Fruit fly (Drosophila melanogaster): ENCODE results near the gene ICA69.

ICA69 gene

dm6 chr3L:21171905-21172304, 40.7 kb downstream of the ICA69 start, which contains the start of gene Ac78C (continued):
- TF ChIP-seq pan (optimal IDR thresholded peaks at IDR 0.05) (no peak), pan (GFP tag; optimal IDR thresholded peaks at IDR 0.05 in 1 of 2, IDR thresholded peaks at IDR 0.05 in 1 of 2) (peak in 1 of 2 experiments; percentile 91), nau (GFP tag; optimal IDR thresholded peaks at IDR 0.05) (peak; percentile 82), CTCF (GFP tag; optimal IDR thresholded peaks at IDR 0.05) (peak; percentile 47), CG17361 (GFP tag; IDR thresholded peaks at IDR 0.05) (peak; percentile 57; the same call in 1 of the 3 replicates), HLHmδ (GFP tag; optimal IDR thresholded peaks at IDR 0.05) (no peak), yki (optimal IDR thresholded peaks at IDR 0.05) (no peak), CG7928 (GFP tag; optimal IDR thresholded peaks at IDR 0.05) (peak; percentile 65), GATAe (GFP tag; conservative IDR thresholded peaks at IDR 0.05) (peak; percentile 40; the same call in 1 of the 2 replicates), Pdp1 (GFP tag; optimal IDR thresholded peaks at IDR 0.05) (peak; percentile 87), CG3995 (GFP tag; optimal IDR thresholded peaks at IDR 0.05) (peak; percentile 75), sc (optimal IDR thresholded peaks at IDR 0.05) (no peak), sc (GFP tag; optimal IDR thresholded peaks at IDR 0.05) (no peak), cg (GFP tag; optimal IDR thresholded peaks at IDR 0.05) (no peak), CG17568 (GFP tag; optimal IDR thresholded peaks at IDR 0.05) (peak; percentile 84), gce (GFP tag; IDR thresholded peaks at IDR 0.05) (peak; percentile 83; the same call in 2 of the 3 replicates), bab2 (GFP tag; optimal IDR thresholded peaks at IDR 0.05) (peak; percentile 90), CG14860 (GFP tag; IDR thresholded peaks at IDR 0.05; ENCODE audit: partially characterized antibody) (no peak), Stat92E (GFP tag; optimal IDR thresholded peaks at IDR 0.05) (no peak), Dref (GFP tag; IDR thresholded peaks at IDR 0.05) (peak; percentile 32), salm (tag; optimal IDR thresholded peaks at IDR 0.05) (peak; percentile 69), repo (GFP tag; optimal IDR thresholded peaks at IDR 0.05) (peak; percentile 91), CG8924 (tag; optimal IDR thresholded peaks at IDR 0.05) (no peak), ATbp (GFP tag; optimal IDR thresholded peaks at IDR 0.05) (peak; percentile 80), CG2120 (GFP tag; optimal IDR thresholded peaks at IDR 0.05) (peak; percentile 95), Hey (tag; optimal IDR thresholded peaks at IDR 0.05) (peak; percentile 82), CG4404 (GFP tag; IDR thresholded peaks at IDR 0.05) (peak; percentile 67; the same call in 1 of the 2 replicates), unc-4 (GFP tag; IDR thresholded peaks at IDR 0.05; ENCODE audit: partially characterized antibody) (no peak), pfk (GFP tag; optimal IDR thresholded peaks at IDR 0.05) (peak; percentile 65), CG14441 (GFP tag; IDR thresholded peaks at IDR 0.05) (peak; percentile 89), CG10366 (GFP tag; IDR thresholded peaks at IDR 0.05) (peak; percentile 83), CG2199 (GFP tag; IDR thresholded peaks at IDR 0.05) (peak; percentile 77; the same call in 1 of the 3 replicates), esg (GFP tag; conservative IDR thresholded peaks at IDR 0.05) (peak; percentile 71), Myb (GFP tag; optimal IDR thresholded peaks at IDR 0.05) (peak; percentile 79), CG12071 (GFP tag; optimal IDR thresholded peaks at IDR 0.05) (peak; percentile 95), CG18476 (GFP tag; optimal IDR thresholded peaks at IDR 0.05) (peak; percentile 70), CG6683 (GFP tag; optimal IDR thresholded peaks at IDR 0.05) (peak; percentile 86), gsb-n (tag; optimal IDR thresholded peaks at IDR 0.05) (no peak), CG34422 (GFP tag; IDR thresholded peaks at IDR 0.05) (peak; percentile 89), CG12155 (GFP tag; optimal IDR thresholded peaks at IDR 0.05) (peak; percentile 64), CG10543 (GFP tag; optimal IDR thresholded peaks at IDR 0.05) (peak; percentile 96), knrl (GFP tag; IDR thresholded peaks at IDR 0.05; ENCODE audit: partially characterized antibody) (peak; percentile 66), Neu2 (GFP tag; optimal IDR thresholded peaks at IDR 0.05; ENCODE audit: borderline replicate concordance) (peak; percentile 7), CG1792 (GFP tag; optimal IDR thresholded peaks at IDR 0.05) (peak; percentile 67), CG6272 (GFP tag; IDR thresholded peaks at IDR 0.05) (peak; percentile 73), CG30403 (GFP tag; optimal IDR thresholded peaks at IDR 0.05) (peak; percentile 68), al (GFP tag; IDR thresholded peaks at IDR 0.05) (peak; percentile 81)

All from whole organism, embryonic.